Worm (Caenorhabditis elegans): ENCODE data around the gene gly-9.

DNA sequence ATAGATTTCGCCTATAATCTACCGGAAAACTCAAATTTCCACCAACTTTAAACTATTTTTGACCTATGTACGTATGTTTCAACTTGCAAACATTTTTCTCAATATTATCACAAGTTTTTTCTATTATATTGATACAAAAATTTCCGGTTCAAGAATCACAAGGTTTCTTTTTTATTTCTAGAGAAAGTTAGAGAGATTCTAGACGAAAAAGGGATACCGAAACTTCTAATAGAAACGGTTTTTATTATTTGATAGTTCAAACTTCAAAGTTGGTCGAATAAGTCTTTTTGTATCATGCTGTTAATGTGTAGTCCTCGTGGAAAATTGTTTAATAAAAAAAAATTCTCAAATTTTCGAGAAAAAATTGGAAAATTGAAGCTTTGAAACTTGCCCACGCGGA lies 35.3 kb downstream of the gly-9 start:
- TF ChIP-seq F13H6.1 (tag; optimal IDR thresholded peaks at IDR 0.05) (no peak), K02D7.2 (tag; optimal IDR thresholded peaks at IDR 0.05) (no peak), ceh-6 (GFP tag; optimal IDR thresholded peaks at IDR 0.05) (no peak), pha-4 (tag; optimal IDR thresholded peaks at IDR 0.05) (no peak)
